Worm (Caenorhabditis elegans): ENCODE results near the gene ZK131.11.

DNA sequence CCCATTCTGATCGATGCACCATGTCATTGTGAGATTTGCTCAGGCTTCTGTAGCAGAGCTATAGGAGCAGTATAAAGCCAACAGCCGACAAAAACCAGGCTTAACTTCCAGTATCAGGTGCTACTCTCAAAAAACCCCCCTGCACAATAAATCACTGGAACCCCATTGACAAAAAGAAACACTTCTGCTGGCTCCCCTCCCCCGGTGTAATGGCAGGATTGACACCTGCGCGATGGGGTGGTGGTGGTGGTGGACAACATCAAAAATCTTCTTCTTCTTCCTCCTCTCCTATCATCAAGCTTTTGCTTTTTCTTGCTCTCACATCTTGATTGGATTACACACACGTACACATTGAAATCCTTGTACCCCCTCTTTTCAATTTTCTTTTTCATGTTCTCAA lies 2.3 kb upstream of the ZK131.11 start:
- TF ChIP-seq madf-5 (GFP tag; IDR thresholded peaks at IDR 0.05) (no peak), snpc-4 (tag; optimal IDR thresholded peaks at IDR 0.05) (no peak), mep-1 (tag; optimal IDR thresholded peaks at IDR 0.05) (no peak), nhr-237 (tag; optimal IDR thresholded peaks at IDR 0.05) (no peak), aly-2 (tag; optimal IDR thresholded peaks at IDR 0.05) (no peak)

Data from whole organism, L4 larva.